Worm (Caenorhabditis elegans): ENCODE data around the gene K08B5.2.

Gene K08B5.2

DNA sequence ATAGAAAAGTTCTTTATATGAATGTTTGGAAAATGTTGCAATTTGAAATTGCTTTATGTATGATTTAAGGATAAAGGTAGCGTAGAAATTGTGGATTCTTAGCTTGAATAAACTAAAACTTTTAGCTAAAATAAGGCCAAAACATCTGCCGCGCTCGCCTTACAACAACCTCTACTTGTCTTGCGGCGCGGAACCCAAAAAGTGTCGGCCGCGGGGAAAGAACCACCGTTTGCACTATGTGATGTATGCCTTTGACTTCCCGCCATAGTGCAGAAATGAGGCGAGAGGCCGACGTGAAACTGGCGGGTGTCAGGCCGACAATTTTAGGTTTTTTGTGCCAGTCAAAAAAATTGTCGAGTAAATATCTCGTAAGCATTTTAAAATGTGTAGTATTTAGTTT lies 18.2 kb upstream of the K08B5.2 start:
- TF ChIP-seq ama-1 (optimal IDR thresholded peaks at IDR 0.05) (no peak), snpc-4 (tag; optimal IDR thresholded peaks at IDR 0.05) (peak; percentile 51)

ce11 chrX:16566358-16566757 lies 12.7 kb upstream of the K08B5.2 start:
- TF ChIP-seq snpc-4 (tag; optimal IDR thresholded peaks at IDR 0.05) (peak; percentile 90), ama-1 (optimal IDR thresholded peaks at IDR 0.05) (peak; percentile 11), nhr-25 (tag; optimal IDR thresholded peaks at IDR 0.05) (no peak)

DNA sequence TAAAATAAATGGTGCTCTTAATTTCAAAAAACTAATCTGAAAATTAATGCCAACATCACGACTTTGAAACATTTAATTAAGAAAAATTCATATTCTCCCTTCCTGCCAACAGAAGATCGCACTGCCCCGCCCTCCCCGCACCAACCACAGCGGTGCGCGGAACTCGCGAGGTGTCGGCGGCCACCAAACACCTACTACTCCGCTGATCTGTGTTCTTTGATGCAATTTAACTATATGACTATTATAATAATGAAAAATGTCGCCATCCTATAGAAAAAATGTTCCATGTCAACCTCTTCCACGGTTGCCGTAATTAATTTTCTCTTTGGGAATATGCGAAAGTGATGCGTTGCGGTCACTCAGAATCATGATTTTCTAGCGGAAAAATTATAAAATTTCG lies 12.1 kb upstream of the K08B5.2 start:
- TF ChIP-seq elt-3 (tag; optimal IDR thresholded peaks at IDR 0.05) (no peak), snpc-4 (tag; optimal IDR thresholded peaks at IDR 0.05) (peak; percentile 61)

DNA sequence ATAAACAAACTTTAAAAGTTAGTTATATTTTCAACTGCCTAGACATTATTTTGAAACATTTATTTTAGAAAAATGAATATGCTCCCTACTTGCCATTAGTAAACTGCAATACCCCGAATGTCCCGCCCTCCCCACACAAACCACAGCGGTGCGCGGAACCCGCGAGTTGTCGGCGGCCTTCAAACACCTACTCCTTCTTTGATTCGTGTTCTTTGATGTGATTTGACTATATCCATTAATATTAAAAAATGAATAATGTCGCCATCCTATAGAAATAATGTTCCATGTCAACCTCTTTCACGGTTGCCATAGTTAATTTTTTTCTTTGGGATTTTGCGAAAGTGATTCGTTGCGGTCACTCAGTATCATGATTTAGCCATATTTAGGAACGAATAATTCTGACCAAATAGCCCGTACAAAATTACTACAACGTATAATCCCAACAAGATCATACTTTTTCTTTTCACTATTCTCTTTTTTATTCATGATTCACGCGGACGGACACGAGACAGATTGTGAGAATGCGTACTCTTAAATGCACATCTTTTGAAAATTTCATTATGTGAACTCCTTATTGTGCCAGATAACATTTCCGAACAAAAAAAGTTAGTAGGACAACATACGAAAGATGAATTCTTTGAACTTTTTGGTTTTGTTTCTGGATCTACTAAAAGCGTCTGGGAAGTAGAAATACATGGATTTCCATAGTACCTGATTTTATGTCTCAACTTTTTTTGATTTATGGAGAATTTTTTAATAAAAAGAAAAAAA lies 11.0 kb upstream of the K08B5.2 start:
- peak; percentile 90 for TF ChIP-seq snpc-4 (tag; optimal IDR thresholded peaks at IDR 0.05)
- TF ChIP-seq unc-55 (GFP tag; optimal IDR thresholded peaks at IDR 0.05): peak; percentile 39
- TF ChIP-seq ceh-16 (tag; optimal IDR thresholded peaks at IDR 0.05): no peak

DNA sequence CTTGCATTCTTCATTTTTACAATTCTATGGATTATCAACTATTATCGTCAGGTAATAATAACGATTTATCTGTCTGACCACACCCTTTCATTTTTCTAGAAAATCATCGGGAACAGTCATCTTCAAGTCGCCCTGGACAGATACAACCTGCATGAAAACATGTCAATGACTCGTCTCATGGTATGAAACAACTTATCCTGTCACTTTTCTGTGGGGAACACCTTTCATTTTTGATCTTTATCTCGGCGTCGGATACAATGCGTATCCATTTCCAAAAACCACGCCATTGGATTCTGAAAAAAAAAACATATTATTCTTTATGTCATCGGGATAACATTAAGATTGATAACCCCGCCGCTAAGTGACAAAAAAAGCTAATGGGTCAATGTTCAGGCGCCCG lies 7.2 kb upstream of the K08B5.2 start:
- TF ChIP-seq nhr-237 (tag; optimal IDR thresholded peaks at IDR 0.05): no peak
- no peak for TF ChIP-seq Y55F3AM.14 (GFP tag; optimal IDR thresholded peaks at IDR 0.05)
- TF ChIP-seq sma-3 (GFP tag; optimal IDR thresholded peaks at IDR 0.05): peak; percentile 56

ce11 chrX:16559387-16559786 lies 5.7 kb upstream of the K08B5.2 start:
- TF ChIP-seq fos-1 (tag; optimal IDR thresholded peaks at IDR 0.05): no peak
- TF ChIP-seq sma-3 (GFP tag; optimal IDR thresholded peaks at IDR 0.05): peak; percentile 26
- TF ChIP-seq nhr-129 (tag; optimal IDR thresholded peaks at IDR 0.05): no peak
- peak; percentile 44 for TF ChIP-seq nhr-21 (tag; optimal IDR thresholded peaks at IDR 0.05)
- no peak for TF ChIP-seq ztf-1 (GFP tag; conservative IDR thresholded peaks at IDR 0.05)
- TF ChIP-seq nhr-10 (tag; optimal IDR thresholded peaks at IDR 0.05): no peak
- TF ChIP-seq lin-11 (tag; optimal IDR thresholded peaks at IDR 0.05): no peak
- no peak for TF ChIP-seq unc-62 (GFP tag; optimal IDR thresholded peaks at IDR 0.05)
- no peak for TF ChIP-seq skn-1 (tag; optimal IDR thresholded peaks at IDR 0.05)
- TF ChIP-seq C34F6.9 (tag; optimal IDR thresholded peaks at IDR 0.05): no peak
- no peak for TF ChIP-seq ZK546.5 (tag; optimal IDR thresholded peaks at IDR 0.05)
- no peak for TF ChIP-seq nhr-237 (tag; optimal IDR thresholded peaks at IDR 0.05)
- peak; percentile 41 for TF ChIP-seq sma-9 (GFP tag; optimal IDR thresholded peaks at IDR 0.05)
- no peak for TF ChIP-seq sma-9 (tag; optimal IDR thresholded peaks at IDR 0.05)
- TF ChIP-seq ceh-82 (tag; optimal IDR thresholded peaks at IDR 0.05): no peak
- no peak for TF ChIP-seq aly-2 (tag; optimal IDR thresholded peaks at IDR 0.05)
- TF ChIP-seq mbf-1 (tag; optimal IDR thresholded peaks at IDR 0.05): no peak
- TF ChIP-seq elt-3 (tag; optimal IDR thresholded peaks at IDR 0.05): no peak
- TF ChIP-seq alr-1 (tag; optimal IDR thresholded peaks at IDR 0.05): no peak
- no peak for TF ChIP-seq snpc-4 (tag; optimal IDR thresholded peaks at IDR 0.05)
- no peak for TF ChIP-seq nhr-11 (tag; optimal IDR thresholded peaks at IDR 0.05)
- no peak for TF ChIP-seq unc-39 (tag; optimal IDR thresholded peaks at IDR 0.05)
- TF ChIP-seq egl-27 (tag; optimal IDR thresholded peaks at IDR 0.05): no peak
- TF ChIP-seq ama-1 (optimal IDR thresholded peaks at IDR 0.05): no peak
- no peak for TF ChIP-seq ztf-4 (tag; optimal IDR thresholded peaks at IDR 0.05)
- no peak for TF ChIP-seq lsy-2 (tag; optimal IDR thresholded peaks at IDR 0.05)
- no peak for TF ChIP-seq mdl-1 (tag; optimal IDR thresholded peaks at IDR 0.05)
- TF ChIP-seq Y55F3AM.14 (GFP tag; optimal IDR thresholded peaks at IDR 0.05): no peak
- TF ChIP-seq blmp-1 (tag; optimal IDR thresholded peaks at IDR 0.05; ENCODE audit: insufficient read depth): peak; percentile 32
